Fruit fly (Drosophila melanogaster) whole organism, embryonic: ENCODE results near the gene CG13117.

Source experiments
- Asciz ChIP-seq: fragments of 200-800 bp; sonication (Bioruptor generic); optimal IDR thresholded peaks from 2 replicates; lab custom pipeline; 2017; ENCODE audit warnings: missing biosample characterization, mild to moderate bottlenecking, missing genetic modification characterization, missing genetic modification reagents
- CG10274 ChIP-seq: fragments of 200-800 bp; sonication (Bioruptor generic); optimal IDR thresholded peaks from 3 replicates; lab custom pipeline; 2017; ENCODE audit warnings: missing biosample characterization, mild to moderate bottlenecking, missing genetic modification characterization
- CG10543 ChIP-seq: fragments of 200-800 bp; sonication (Bioruptor generic); optimal IDR thresholded peaks from 3 replicates; lab custom pipeline; 2017; ENCODE audit warnings: missing biosample characterization, mild to moderate bottlenecking, missing genetic modification characterization, moderate library complexity
- CG11695 ChIP-seq: fragments of 200-800 bp; sonication (Bioruptor generic); IDR thresholded peaks from 3 replicates; pipeline ENCODE4 v1.3.6; 2022; ENCODE audit warnings: missing biosample characterization, missing genetic modification characterization
- CG13287 ChIP-seq: fragments of 200-800 bp; sonication (Bioruptor generic); IDR thresholded peaks from 2 replicates; pipeline ENCODE4 v1.3.6; 2022; ENCODE audit warnings: missing biosample characterization, missing genetic modification characterization; ENCODE audit not compliant: partially characterized antibody
- CG13775 ChIP-seq: fragments of 200-800 bp; sonication (Bioruptor generic); optimal IDR thresholded peaks from 3 replicates; lab custom pipeline; 2017; ENCODE audit warnings: missing biosample characterization, mild to moderate bottlenecking, missing genetic modification characterization
- CG15011 ChIP-seq: fragments of 200-800 bp; sonication (Bioruptor generic); optimal IDR thresholded peaks from 3 replicates; lab custom pipeline; 2018; ENCODE audit warnings: missing biosample characterization, mild to moderate bottlenecking, missing genetic modification characterization
- CG15601 ChIP-seq: fragments of 200-800 bp; sonication (Bioruptor generic); optimal IDR thresholded peaks from 3 replicates; lab custom pipeline; 2019; ENCODE audit warnings: missing biosample characterization, mild to moderate bottlenecking, missing genetic modification characterization, moderate library complexity
- CG34224 ChIP-seq: fragments of 200-800 bp; sonication (Bioruptor generic); IDR thresholded peaks from 3 replicates; pipeline ENCODE4 v1.3.6; 2022; ENCODE audit warnings: missing biosample characterization, missing genetic modification characterization; ENCODE audit not compliant: partially characterized antibody
- CG34376 ChIP-seq: fragments of 200-800 bp; sonication (Bioruptor generic); optimal IDR thresholded peaks from 2 replicates; lab custom pipeline; 2018; ENCODE audit warnings: missing biosample characterization, mild to moderate bottlenecking, missing genetic modification characterization
- CG43689 ChIP-seq: fragments of 200-800 bp; sonication (Bioruptor generic); IDR thresholded peaks from 2 replicates; pipeline ENCODE4 v1.3.6; 2022; ENCODE audit warnings: missing biosample characterization, missing genetic modification characterization
- CG7987 ChIP-seq: fragments of 200-800 bp; sonication (Bioruptor generic); optimal IDR thresholded peaks from 2 replicates; lab custom pipeline; 2018; ENCODE audit warnings: missing biosample characterization, mild to moderate bottlenecking, missing genetic modification characterization, moderate library complexity
- CG8281 ChIP-seq: fragments of 200-800 bp; sonication (Bioruptor generic); optimal IDR thresholded peaks from 2 replicates; lab custom pipeline; 2018; ENCODE audit warnings: missing biosample characterization, mild to moderate bottlenecking, missing genetic modification characterization, moderate library complexity
- CG8290 ChIP-seq, 3 experiments: fragments of 200-800 bp; sonication (Bioruptor generic); optimal IDR thresholded peaks; 2 replicates each; lab custom pipeline; 2016 to 2019; ENCODE audit warnings: missing biosample characterization in 3 of 3, missing genetic modification characterization in 3 of 3, mild to moderate bottlenecking in 2 of 3, moderate library complexity in 1 of 3
- CG9876 ChIP-seq: fragments of 200-800 bp; sonication (Bioruptor generic); optimal IDR thresholded peaks from 2 replicates; lab custom pipeline; 2016; ENCODE audit warnings: missing biosample characterization, missing genetic modification characterization
- D19A ChIP-seq: fragments of 200-800 bp; optimal IDR thresholded peaks from 3 replicates; lab custom pipeline; 2019; ENCODE audit warnings: missing biosample characterization, mild to moderate bottlenecking, missing genetic modification characterization, moderate library complexity
- Dek ChIP-seq: fragments of 200-800 bp; sonication (Bioruptor generic); optimal IDR thresholded peaks from 3 replicates; lab custom pipeline; 2019; ENCODE audit warnings: missing biosample characterization, mild to moderate bottlenecking, missing genetic modification characterization, moderate library complexity
- Dll ChIP-seq: fragments of 200-800 bp; sonication (Bioruptor generic); IDR thresholded peaks from 4 replicates; pipeline ENCODE4 v1.3.6; 2022; ENCODE audit warnings: missing biosample characterization, missing genetic modification characterization; ENCODE audit not compliant: partially characterized antibody
- Fer1 ChIP-seq: fragments of 200-800 bp; sonication (Bioruptor generic); optimal IDR thresholded peaks from 2 replicates; lab custom pipeline; 2017; ENCODE audit warnings: missing biosample characterization, mild to moderate bottlenecking, missing genetic modification characterization
- HLH4C ChIP-seq: fragments of 200-800 bp; sonication (Bioruptor generic); IDR thresholded peaks from 3 replicates; pipeline ENCODE4 v1.3.6; 2022; ENCODE audit warnings: missing biosample characterization, missing genetic modification characterization; ENCODE audit not compliant: partially characterized antibody
- Max ChIP-seq: fragments of 200-800 bp; sonication (Bioruptor generic); optimal IDR thresholded peaks from 2 replicates; lab custom pipeline; 2016; ENCODE audit warnings: missing biosample characterization, mild to moderate bottlenecking, missing genetic modification characterization
- Med ChIP-seq: fragments of 200-800 bp; sonication (Bioruptor generic); peaks from one replicate; lab custom pipeline; 2016; ENCODE audit warnings: missing biosample characterization, missing genetic modification characterization, mild to moderate bottlenecking, inconsistent platforms, moderate library complexity
- NC2β ChIP-seq: fragments of 200-800 bp; sonication (Bioruptor generic); optimal IDR thresholded peaks from 2 replicates; lab custom pipeline; 2016; ENCODE audit warnings: missing biosample characterization, missing genetic modification characterization
- Nf-YB ChIP-seq: fragments of 200-800 bp; sonication (Bioruptor generic); optimal IDR thresholded peaks from 3 replicates; lab custom pipeline; 2019; ENCODE audit warnings: missing biosample characterization, mild to moderate bottlenecking, missing genetic modification characterization, moderate library complexity
- PHDP ChIP-seq: fragments of 200-800 bp; sonication (Bioruptor generic); optimal IDR thresholded peaks from 3 replicates; lab custom pipeline; 2018; ENCODE audit warnings: missing biosample characterization, mild to moderate bottlenecking, missing genetic modification characterization, moderate library complexity
- Pdp1 ChIP-seq, 2 experiments: fragments of 200-800 bp; sonication (Bioruptor generic); optimal IDR thresholded peaks; 3 replicates each; lab custom pipeline; 2016; ENCODE audit warnings: missing biosample characterization in 2 of 2, missing genetic modification characterization in 2 of 2, mild to moderate bottlenecking in 1 of 2, moderate library complexity in 1 of 2
- YL-1 ChIP-seq: fragments of 200-800 bp; sonication (Bioruptor generic); optimal IDR thresholded peaks from 3 replicates; lab custom pipeline; 2017; ENCODE audit warnings: missing biosample characterization, mild to moderate bottlenecking, missing genetic modification characterization
- amos ChIP-seq: fragments of 200-800 bp; sonication (Bioruptor generic); IDR thresholded peaks from 2 replicates; pipeline ENCODE4 v1.3.6; 2022; ENCODE audit warnings: missing biosample characterization, missing genetic modification characterization; ENCODE audit not compliant: partially characterized antibody
- az2 ChIP-seq: fragments of 200-800 bp; sonication (Bioruptor generic); optimal IDR thresholded peaks from 3 replicates; lab custom pipeline; 2016; ENCODE audit warnings: missing biosample characterization, missing genetic modification characterization
- bsh ChIP-seq, 2 experiments: fragments of 200-800 bp; sonication (Bioruptor generic); optimal IDR thresholded peaks; 2 replicates each; lab custom pipeline; 2017 to 2018; ENCODE audit warnings: mild to moderate bottlenecking in 2 of 2, missing biosample characterization in 2 of 2, missing genetic modification characterization in 2 of 2, moderate library complexity in 1 of 2
- corto ChIP-seq: fragments of 200-800 bp; sonication (Bioruptor generic); optimal IDR thresholded peaks from 2 replicates; lab custom pipeline; 2016; ENCODE audit warnings: missing biosample characterization, mild to moderate bottlenecking, missing genetic modification characterization, moderate library complexity
- dpn ChIP-seq, 2 experiments: fragments of 200-800 bp; sonication (Bioruptor generic); optimal IDR thresholded peaks; 3 replicates each; lab custom pipeline; 2016; ENCODE audit warnings: missing biosample characterization in 2 of 2, missing genetic modification characterization in 2 of 2
- en ChIP-seq: fragments of 200-800 bp; sonication (Bioruptor generic); optimal IDR thresholded peaks from 2 replicates; lab custom pipeline; 2016; ENCODE audit warnings: missing biosample characterization, missing genetic modification characterization
- grau ChIP-seq: fragments of 200-800 bp; optimal IDR thresholded peaks from 3 replicates; lab custom pipeline; 2019; ENCODE audit warnings: missing biosample characterization, mild to moderate bottlenecking, missing genetic modification characterization, moderate library complexity
- h ChIP-seq: fragments of >200 bp; optimal IDR thresholded peaks from 2 replicates; lab custom pipeline; 2017
- her ChIP-seq: fragments of 200-800 bp; sonication (Bioruptor generic); optimal IDR thresholded peaks from 2 replicates; lab custom pipeline; 2016; ENCODE audit warnings: missing biosample characterization, missing genetic modification characterization
- lbe ChIP-seq: fragments of 200-800 bp; sonication (Bioruptor generic); optimal IDR thresholded peaks from 2 replicates; lab custom pipeline; 2016; ENCODE audit warnings: missing biosample characterization, mild to moderate bottlenecking, missing genetic modification characterization
- mirr ChIP-seq: fragments of 200-800 bp; sonication (Bioruptor generic); optimal IDR thresholded peaks from 3 replicates; lab custom pipeline; 2018; ENCODE audit warnings: missing biosample characterization, mild to moderate bottlenecking, missing genetic modification characterization
- nom ChIP-seq: fragments of 200-800 bp; sonication (Bioruptor generic); optimal IDR thresholded peaks from 2 replicates; lab custom pipeline; 2017; ENCODE audit warnings: missing biosample characterization, missing genetic modification characterization, mild to moderate bottlenecking, moderate library complexity, missing genetic modification reagents
- sd ChIP-seq: fragments of 200-800 bp; sonication (Bioruptor generic); optimal IDR thresholded peaks from 3 replicates; lab custom pipeline; 2018; ENCODE audit warnings: missing biosample characterization, mild to moderate bottlenecking, missing genetic modification characterization, moderate library complexity
- sens-2 ChIP-seq: fragments of 200-800 bp; sonication (Bioruptor generic); IDR thresholded peaks from 2 replicates; pipeline ENCODE4 v1.3.6; 2022; ENCODE audit warnings: missing biosample characterization, missing genetic modification characterization
- sim ChIP-seq: fragments of 200-800 bp; sonication (Bioruptor generic); IDR thresholded peaks from 2 replicates; pipeline ENCODE4 v1.3.6; 2022; ENCODE audit warnings: missing biosample characterization, missing genetic modification characterization
- sob ChIP-seq: fragments of 200-800 bp; sonication (Bioruptor generic); IDR thresholded peaks from 2 replicates; pipeline ENCODE4 v1.3.6; 2022; ENCODE audit warnings: missing biosample characterization, missing genetic modification characterization
- sqz ChIP-seq: fragments of 200-800 bp; sonication (Bioruptor generic); optimal IDR thresholded peaks from 3 replicates; lab custom pipeline; 2018; ENCODE audit warnings: missing biosample characterization, mild to moderate bottlenecking, missing genetic modification characterization
- stc ChIP-seq: fragments of 200-800 bp; sonication (Bioruptor generic); IDR thresholded peaks from 2 replicates; pipeline ENCODE4 v1.3.6; 2022; ENCODE audit warnings: missing biosample characterization, missing genetic modification characterization
- tna ChIP-seq: fragments of 200-800 bp; sonication (Bioruptor generic); IDR thresholded peaks from 2 replicates; pipeline ENCODE4 v1.3.6; 2022; ENCODE audit warnings: missing biosample characterization, missing genetic modification characterization; ENCODE audit not compliant: partially characterized antibody
- wek ChIP-seq: fragments of 200-800 bp; sonication (Bioruptor generic); optimal IDR thresholded peaks from 3 replicates; lab custom pipeline; 2018; ENCODE audit warnings: missing biosample characterization, mild to moderate bottlenecking, missing genetic modification characterization, moderate library complexity
- zen2 ChIP-seq: fragments of 200-800 bp; sonication (Bioruptor generic); IDR thresholded peaks from 3 replicates; pipeline ENCODE4 v1.3.6; 2022; ENCODE audit warnings: missing biosample characterization, missing genetic modification characterization; ENCODE audit not compliant: partially characterized antibody

Gene CG13117

DNA sequence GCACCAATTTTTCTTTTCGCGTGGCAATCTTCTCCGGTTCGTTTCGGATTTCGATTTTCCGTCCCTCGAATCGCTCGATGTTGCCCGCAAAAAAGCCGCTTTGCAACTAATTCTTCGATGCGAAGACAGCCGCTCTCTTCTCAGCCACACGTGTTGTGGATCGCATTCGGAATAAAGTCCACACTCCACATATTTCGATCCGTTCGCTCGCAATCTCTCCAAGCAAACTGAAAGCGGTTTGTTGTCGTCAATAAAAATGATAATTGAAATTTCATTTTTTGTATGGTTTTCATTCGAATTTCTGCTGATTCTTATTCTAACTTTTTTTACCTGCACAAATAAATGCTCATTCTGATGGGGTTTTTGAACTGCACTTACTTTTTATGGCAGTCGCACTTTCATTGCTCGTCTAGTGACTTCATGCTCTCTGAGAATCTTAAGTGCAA lies 30.6 kb upstream of the CG13117 start, which contains the start of gene CG31710 (continued):
- peak; percentile 20 for TF ChIP-seq CG34376 (GFP tag; lab: Kevin White, UChicago)
- peak; percentile 34 for TF ChIP-seq her (GFP tag; lab: Kevin White, UChicago)
- peak; percentile 76 for TF ChIP-seq sqz (GFP tag; lab: Kevin White, UChicago)
- peak; percentile 26 for TF ChIP-seq CG15601
- no peak for TF ChIP-seq en
- TF ChIP-seq CG10543 = peak; percentile 16
- no peak; the same call in 1 of the 3 replicates for TF ChIP-seq CG34224 (GFP tag; lab: Robert Waterston, UW)
- TF ChIP-seq Med (GFP tag; lab: Kevin White, UChicago) = peak; percentile 82
- TF ChIP-seq Pdp1 (GFP tag; optimal IDR thresholded peaks at IDR 0.05; lab: Kevin White, UChicago) = peak in 1 of 2 experiments; percentile 48
- no peak for TF ChIP-seq CG7987
- no peak for TF ChIP-seq corto
- TF ChIP-seq tna (GFP tag; lab: Robert Waterston, UW) = 0 out of 2 replicates have a peak, but pooled peaks have one; percentile 41
- no peak for TF ChIP-seq CG10274 (GFP tag; lab: Kevin White, UChicago)
- peak; percentile 42 for TF ChIP-seq sd (tag; lab: Kevin White, UChicago)
- peak; percentile 37 for TF ChIP-seq wek (GFP tag; lab: Kevin White, UChicago)
- no peak for TF ChIP-seq h (lab: Kevin White, UChicago)
- peak; percentile 22 for TF ChIP-seq mirr (GFP tag; lab: Kevin White, UChicago)
- TF ChIP-seq az2 (GFP tag; lab: Kevin White, UChicago) = no peak
- peak; percentile 24; the same call in 1 of the 2 replicates for TF ChIP-seq stc (GFP tag; lab: Robert Waterston, UW)
- peak; percentile 48 for TF ChIP-seq lbe (GFP tag; lab: Kevin White, UChicago)
- peak; percentile 49 for TF ChIP-seq YL-1 (GFP tag; lab: Kevin White, UChicago)
- TF ChIP-seq bsh (GFP tag; optimal IDR thresholded peaks at IDR 0.05; lab: Kevin White, UChicago) = peak in 1 of 2 experiments; percentile 45
- TF ChIP-seq CG8281 (tag; lab: Kevin White, UChicago) = peak; percentile 40
- TF ChIP-seq D19A (tag; lab: Kevin White, UChicago) = no peak
- no peak for TF ChIP-seq CG15011 (GFP tag; lab: Kevin White, UChicago)
- TF ChIP-seq amos (GFP tag; lab: Robert Waterston, UW) = peak; percentile 34; the same call in 1 of the 2 replicates
- no peak for TF ChIP-seq dpn (GFP tag; optimal IDR thresholded peaks at IDR 0.05; lab: Kevin White, UChicago)
- TF ChIP-seq nom (GFP tag; lab: Kevin White, UChicago) = peak; percentile 40
- TF ChIP-seq zen2 (GFP tag; lab: Robert Waterston, UW) = no peak
- TF ChIP-seq sob (GFP tag; lab: Robert Waterston, UW) = peak; percentile 28; the same call in 1 of the 2 replicates
- peak; percentile 39; the same call in 1 of the 2 replicates for TF ChIP-seq CG13287 (GFP tag; lab: Robert Waterston, UW)
- TF ChIP-seq CG11695 (GFP tag; lab: Robert Waterston, UW) = peak; percentile 7; the same call in 1 of the 3 replicates
- TF ChIP-seq Dek (tag; lab: Kevin White, UChicago) = no peak
- no peak for TF ChIP-seq CG8290 (GFP tag; optimal IDR thresholded peaks at IDR 0.05; lab: Kevin White, UChicago)
- TF ChIP-seq CG8290 (tag; optimal IDR thresholded peaks at IDR 0.05; lab: Kevin White, UChicago) = peak in 1 of 2 experiments; percentile 45
- TF ChIP-seq Max (GFP tag; lab: Kevin White, UChicago) = peak; percentile 32
- TF ChIP-seq Dll = no peak
- peak; percentile 8 for TF ChIP-seq Asciz
- TF ChIP-seq Fer1 (GFP tag; lab: Kevin White, UChicago) = peak; percentile 17
- TF ChIP-seq PHDP = peak; percentile 28
- TF ChIP-seq sens-2 (GFP tag; lab: Robert Waterston, UW) = peak; percentile 18; the same call in 1 of the 2 replicates
- peak; percentile 7 for TF ChIP-seq grau (tag; lab: Kevin White, UChicago)
- TF ChIP-seq CG13775 (GFP tag; lab: Kevin White, UChicago) = no peak
- TF ChIP-seq NC2β = peak; percentile 20
- TF ChIP-seq HLH4C (GFP tag; lab: Robert Waterston, UW) = no peak
- TF ChIP-seq Nf-YB (GFP tag; lab: Kevin White, UChicago) = no peak
- no peak for TF ChIP-seq CG43689
- TF ChIP-seq sim = peak; percentile 29; the same call in 1 of the 2 replicates
- no peak for TF ChIP-seq CG9876 (GFP tag; lab: Kevin White, UChicago)
